Fruit fly (Drosophila melanogaster) whole organism, embryonic: ENCODE data around the gene CG11382.

Source experiments
- Ada2b ChIP-seq: fragments of 200-800 bp; sonication (Bioruptor generic); IDR thresholded peaks from 2 replicates; pipeline ENCODE4 v1.3.6; 2022; ENCODE audit warnings: missing biosample characterization, missing genetic modification characterization
- Adf1 ChIP-seq: fragments of 200-800 bp; sonication (Bioruptor generic); IDR thresholded peaks from 2 replicates; pipeline ENCODE4 v1.3.6; 2022; ENCODE audit warnings: missing biosample characterization, missing genetic modification characterization
- Blimp-1 ChIP-seq: fragments of 200-800 bp; sonication (Bioruptor generic); optimal IDR thresholded peaks from 3 replicates; lab custom pipeline; 2018; ENCODE audit warnings: missing biosample characterization, missing genetic modification characterization, mild to moderate bottlenecking, moderate library complexity, missing genetic modification reagents
- BtbVII ChIP-seq: fragments of 200-800 bp; sonication (Bioruptor generic); optimal IDR thresholded peaks from 3 replicates; lab custom pipeline; 2017; ENCODE audit warnings: missing biosample characterization, mild to moderate bottlenecking, missing genetic modification characterization
- CG12299 ChIP-seq: fragments of 200-800 bp; sonication (Bioruptor generic); optimal IDR thresholded peaks from 2 replicates; lab custom pipeline; 2018; ENCODE audit warnings: missing biosample characterization, mild to moderate bottlenecking, missing genetic modification characterization
- CG14667 ChIP-seq: fragments of 200-800 bp; sonication (Bioruptor generic); IDR thresholded peaks from 2 replicates; pipeline ENCODE4 v1.3.6; 2022; ENCODE audit warnings: missing biosample characterization, missing genetic modification characterization
- CG1647 ChIP-seq: fragments of 200-800 bp; sonication (Bioruptor generic); optimal IDR thresholded peaks from 3 replicates; lab custom pipeline; 2016; ENCODE audit warnings: missing biosample characterization, missing genetic modification characterization
- CG1792 ChIP-seq: fragments of 200-800 bp; sonication (Bioruptor generic); optimal IDR thresholded peaks from 2 replicates; lab custom pipeline; 2016; ENCODE audit warnings: missing biosample characterization, missing genetic modification characterization
- CG1832 ChIP-seq: fragments of 200-800 bp; sonication (Bioruptor generic); optimal IDR thresholded peaks from 2 replicates; lab custom pipeline; 2017; ENCODE audit warnings: missing biosample characterization, mild to moderate bottlenecking, missing genetic modification characterization, inconsistent platforms
- CG18619 ChIP-seq: fragments of 200-800 bp; sonication (Bioruptor generic); optimal IDR thresholded peaks from 3 replicates; lab custom pipeline; 2017; ENCODE audit warnings: missing biosample characterization, mild to moderate bottlenecking, missing genetic modification characterization
- CG2712 ChIP-seq: fragments of 200-800 bp; optimal IDR thresholded peaks from 3 replicates; lab custom pipeline; 2019; ENCODE audit warnings: missing biosample characterization, mild to moderate bottlenecking, missing genetic modification characterization, moderate library complexity
- CG31224 ChIP-seq: fragments of 200-800 bp; sonication (Bioruptor generic); IDR thresholded peaks from 2 replicates; pipeline ENCODE4 v1.3.6; 2022; ENCODE audit warnings: missing biosample characterization, missing genetic modification characterization
- CG31441 ChIP-seq: fragments of 200-800 bp; sonication (Bioruptor generic); IDR thresholded peaks from 2 replicates; pipeline ENCODE4 v1.3.6; 2022; ENCODE audit warnings: missing biosample characterization, missing genetic modification characterization
- CG3838 ChIP-seq: fragments of 200-800 bp; sonication (Bioruptor generic); optimal IDR thresholded peaks from 3 replicates; lab custom pipeline; 2016; ENCODE audit warnings: missing biosample characterization, missing genetic modification characterization
- CG3847 ChIP-seq: fragments of 200-800 bp; sonication (Bioruptor generic); IDR thresholded peaks from 2 replicates; pipeline ENCODE4 v1.3.6; 2022; ENCODE audit warnings: missing biosample characterization, missing genetic modification characterization
- CG43689 ChIP-seq: fragments of 200-800 bp; sonication (Bioruptor generic); IDR thresholded peaks from 2 replicates; pipeline ENCODE4 v1.3.6; 2022; ENCODE audit warnings: missing biosample characterization, missing genetic modification characterization
- CG4617 ChIP-seq: fragments of 200-800 bp; sonication (Bioruptor generic); optimal IDR thresholded peaks from 3 replicates; lab custom pipeline; 2016; ENCODE audit warnings: missing biosample characterization, missing genetic modification characterization, borderline replicate concordance
- CG4730 ChIP-seq: fragments of 200-800 bp; sonication (Bioruptor generic); IDR thresholded peaks from 2 replicates; pipeline ENCODE4 v1.3.6; 2022; ENCODE audit warnings: missing biosample characterization, missing genetic modification characterization
- CG6854 ChIP-seq: fragments of 200-800 bp; sonication (Bioruptor generic); optimal IDR thresholded peaks from 3 replicates; lab custom pipeline; 2017; ENCODE audit warnings: missing biosample characterization, mild to moderate bottlenecking, missing genetic modification characterization
- Doc2 ChIP-seq: fragments of 200-800 bp; sonication (Bioruptor generic); IDR thresholded peaks from 2 replicates; pipeline ENCODE4 v1.3.6; 2022; ENCODE audit warnings: missing biosample characterization, missing genetic modification characterization
- E2f2 ChIP-seq: fragments of 200-800 bp; sonication (Bioruptor generic); IDR thresholded peaks from 2 replicates; pipeline ENCODE4 v1.3.6; 2022; ENCODE audit warnings: missing biosample characterization, missing genetic modification characterization
- Fer2 ChIP-seq: fragments of 200-800 bp; sonication (Bioruptor generic); optimal IDR thresholded peaks from 2 replicates; lab custom pipeline; 2018; ENCODE audit warnings: missing biosample characterization, mild to moderate bottlenecking, missing genetic modification characterization, moderate library complexity
- H2.0 ChIP-seq: fragments of 200-800 bp; sonication (Bioruptor generic); IDR thresholded peaks from 2 replicates; pipeline ENCODE4 v1.3.6; 2022; ENCODE audit warnings: missing biosample characterization, missing genetic modification characterization
- HLH3B ChIP-seq: fragments of 200-800 bp; sonication (Bioruptor generic); IDR thresholded peaks from 2 replicates; pipeline ENCODE4 v1.3.6; 2022; ENCODE audit warnings: missing biosample characterization, missing genetic modification characterization
- Hsf ChIP-seq: fragments of 200-800 bp; sonication (Bioruptor generic); optimal IDR thresholded peaks from 3 replicates; lab custom pipeline; 2016; ENCODE audit warnings: missing biosample characterization, missing genetic modification characterization
- Kr ChIP-seq: fragments of 200-800 bp; sonication (Bioruptor generic); optimal IDR thresholded peaks from 2 replicates; lab custom pipeline; 2017; ENCODE audit warnings: missing biosample characterization, mild to moderate bottlenecking, missing genetic modification characterization
- Med ChIP-seq: fragments of 200-800 bp; sonication (Bioruptor generic); peaks from one replicate; lab custom pipeline; 2016; ENCODE audit warnings: missing biosample characterization, missing genetic modification characterization, mild to moderate bottlenecking, inconsistent platforms, moderate library complexity
- Ptx1 ChIP-seq: fragments of 200-800 bp; sonication (Bioruptor generic); IDR thresholded peaks from 2 replicates; pipeline ENCODE4 v1.3.6; 2022; ENCODE audit warnings: missing biosample characterization, missing genetic modification characterization
- Ssrp ChIP-seq: fragments of 200-800 bp; sonication (Bioruptor generic); optimal IDR thresholded peaks from 2 replicates; lab custom pipeline; 2018; ENCODE audit warnings: missing biosample characterization, mild to moderate bottlenecking, missing genetic modification characterization, moderate library complexity
- Taf1 ChIP-seq: fragments of 200-800 bp; sonication (Bioruptor generic); IDR thresholded peaks from 2 replicates; pipeline ENCODE4 v1.3.6; 2022; ENCODE audit warnings: missing biosample characterization, missing genetic modification characterization
- Tbp ChIP-seq: fragments of >200 bp; optimal IDR thresholded peaks from 2 replicates; lab custom pipeline; 2018; ENCODE audit warnings: missing biosample characterization, missing genetic modification characterization
- ase ChIP-seq: fragments of 200-800 bp; sonication (Bioruptor generic); IDR thresholded peaks from 3 replicates; pipeline ENCODE4 v1.3.6; 2022; ENCODE audit warnings: missing biosample characterization, missing genetic modification characterization
- cas ChIP-seq: fragments of 200-800 bp; sonication (Bioruptor generic); IDR thresholded peaks from 2 replicates; pipeline ENCODE4 v1.3.6; 2022; ENCODE audit warnings: missing biosample characterization, missing genetic modification characterization
- cwo ChIP-seq: fragments of 200-800 bp; sonication (Bioruptor generic); optimal IDR thresholded peaks from 3 replicates; lab custom pipeline; 2017; ENCODE audit warnings: missing biosample characterization, missing genetic modification characterization, mild to moderate bottlenecking, moderate library complexity, missing genetic modification reagents
- fru ChIP-seq: fragments of >200 bp; optimal IDR thresholded peaks from 2 replicates; lab custom pipeline; 2017
- gro ChIP-seq: fragments of 200-800 bp; sonication (Bioruptor generic); optimal IDR thresholded peaks from 2 replicates; lab custom pipeline; 2016; ENCODE audit warnings: missing biosample characterization, missing genetic modification characterization
- ind ChIP-seq: fragments of 200-800 bp; sonication (Bioruptor generic); optimal IDR thresholded peaks from 3 replicates; lab custom pipeline; 2016; ENCODE audit warnings: missing biosample characterization, missing genetic modification characterization
- prd ChIP-seq, 3 experiments: fragments of >200 bp in 2 of 3; fragments of 200-800 bp in 1 of 3; sonication (Bioruptor generic) in 1 of 3; optimal IDR thresholded peaks in 2 of 3; IDR thresholded peaks in 1 of 3; 2 replicates in 2 of 3; 3 replicates in 1 of 3; pipeline versions ENCODE4 v1.3.6 to Lab custom; 2017 to 2022; ENCODE audit warnings: missing biosample characterization in 1 of 3, missing genetic modification characterization in 1 of 3
- rib ChIP-seq: fragments of 200-800 bp; sonication (Bioruptor generic); IDR thresholded peaks from 2 replicates; pipeline ENCODE4 v1.3.6; 2022; ENCODE audit warnings: missing biosample characterization, missing genetic modification characterization
- salm ChIP-seq: fragments of 200-800 bp; sonication (Bioruptor generic); optimal IDR thresholded peaks from 2 replicates; lab custom pipeline; 2018; ENCODE audit warnings: missing biosample characterization, mild to moderate bottlenecking, missing genetic modification characterization
- schlank ChIP-seq: fragments of 200-800 bp; sonication (Bioruptor generic); optimal IDR thresholded peaks from 2 replicates; lab custom pipeline; 2018; ENCODE audit warnings: missing biosample characterization, mild to moderate bottlenecking, missing genetic modification characterization
- sd ChIP-seq: fragments of 200-800 bp; sonication (Bioruptor generic); optimal IDR thresholded peaks from 3 replicates; lab custom pipeline; 2018; ENCODE audit warnings: missing biosample characterization, mild to moderate bottlenecking, missing genetic modification characterization, moderate library complexity
- sim ChIP-seq: fragments of 200-800 bp; sonication (Bioruptor generic); IDR thresholded peaks from 2 replicates; pipeline ENCODE4 v1.3.6; 2022; ENCODE audit warnings: missing biosample characterization, missing genetic modification characterization
- tap ChIP-seq: fragments of 200-800 bp; optimal IDR thresholded peaks from 3 replicates; lab custom pipeline; 2019; ENCODE audit warnings: missing biosample characterization, mild to moderate bottlenecking, missing genetic modification characterization, moderate library complexity
- tgo ChIP-seq: fragments of 200-800 bp; sonication (Bioruptor generic); IDR thresholded peaks from 3 replicates; pipeline ENCODE4 v1.3.6; 2022; ENCODE audit warnings: missing biosample characterization, missing genetic modification characterization
- tna ChIP-seq: fragments of 200-800 bp; sonication (Bioruptor generic); IDR thresholded peaks from 2 replicates; pipeline ENCODE4 v1.3.6; 2022; ENCODE audit warnings: missing biosample characterization, missing genetic modification characterization; ENCODE audit not compliant: partially characterized antibody
- unpg ChIP-seq: fragments of 200-800 bp; sonication (Bioruptor generic); optimal IDR thresholded peaks from 3 replicates; lab custom pipeline; 2018; ENCODE audit warnings: missing biosample characterization, mild to moderate bottlenecking, missing genetic modification characterization, moderate library complexity
- vvl ChIP-seq: fragments of 200-800 bp; sonication (Bioruptor generic); IDR thresholded peaks from 2 replicates; pipeline ENCODE4 v1.3.6; 2022; ENCODE audit warnings: missing biosample characterization, missing genetic modification characterization
- wdn ChIP-seq: fragments of 200-800 bp; sonication (Bioruptor generic); IDR thresholded peaks from 2 replicates; pipeline ENCODE4 v1.3.6; 2022; ENCODE audit warnings: missing biosample characterization, missing genetic modification characterization
- wor ChIP-seq: fragments of 200-800 bp; sonication (Bioruptor generic); IDR thresholded peaks from 2 replicates; pipeline ENCODE4 v1.3.6; 2022; ENCODE audit warnings: missing biosample characterization, missing genetic modification characterization
- zen ChIP-seq: fragments of 200-800 bp; sonication (Bioruptor generic); optimal IDR thresholded peaks from 3 replicates; lab custom pipeline; 2018; ENCODE audit warnings: missing biosample characterization, mild to moderate bottlenecking, missing genetic modification characterization, moderate library complexity
- zf30C ChIP-seq: fragments of 200-800 bp; sonication (Bioruptor generic); optimal IDR thresholded peaks from 3 replicates; lab custom pipeline; 2018; ENCODE audit warnings: missing biosample characterization, mild to moderate bottlenecking, missing genetic modification characterization
- zfh1 ChIP-seq: fragments of 200-800 bp; sonication (Bioruptor generic); IDR thresholded peaks from 3 replicates; pipeline ENCODE4 v1.3.6; 2022; ENCODE audit warnings: missing biosample characterization, missing genetic modification characterization

CG11382 gene

dm6 chrX:1229098-1229497, 19.3 kb downstream of the CG11382 start (continued):
- no peak for TF ChIP-seq schlank (tag; lab: Kevin White, UChicago)
- peak; percentile 16 for TF ChIP-seq Ssrp (tag; lab: Kevin White, UChicago)
- no peak for TF ChIP-seq wor (GFP tag; lab: Robert Waterston, UW)
- no peak for TF ChIP-seq zen (tag; lab: Kevin White, UChicago)
- TF ChIP-seq Hsf (GFP tag; lab: Kevin White, UChicago): no peak
- TF ChIP-seq CG1792: no peak
- TF ChIP-seq CG4617: no peak
- no peak for TF ChIP-seq salm (tag; lab: Kevin White, UChicago)
- TF ChIP-seq tna (GFP tag; lab: Robert Waterston, UW): no peak
- no peak for TF ChIP-seq sim (GFP tag; lab: Robert Waterston, UW)
- TF ChIP-seq cas: no peak
- no peak for TF ChIP-seq CG12299
- no peak for TF ChIP-seq ind (GFP tag; lab: Kevin White, UChicago)
- no peak for TF ChIP-seq CG3838 (GFP tag; lab: Kevin White, UChicago)
- 0 out of 2 replicates have a peak, but pooled peaks have one; percentile 22 for TF ChIP-seq Ptx1
- TF ChIP-seq rib (GFP tag; lab: Robert Waterston, UW): no peak
- TF ChIP-seq Doc2 (GFP tag; lab: Robert Waterston, UW): no peak
- no peak for TF ChIP-seq fru (lab: Kevin White, UChicago)
- TF ChIP-seq tgo (GFP tag; lab: Robert Waterston, UW): no peak
- TF ChIP-seq prd (optimal IDR thresholded peaks at IDR 0.05; lab: Kevin White, UChicago): no peak
- TF ChIP-seq prd (GFP tag; IDR thresholded peaks at IDR 0.05; lab: Robert Waterston, UW): peak; percentile 18; the same call in 1 of the 3 replicates
- TF ChIP-seq CG4730 (GFP tag; lab: Robert Waterston, UW): no peak
- TF ChIP-seq CG31224 (GFP tag; lab: Robert Waterston, UW): no peak
- no peak for TF ChIP-seq Fer2
- no peak for TF ChIP-seq E2f2 (GFP tag; lab: Robert Waterston, UW)
- TF ChIP-seq, all 482 proteins: peak for 21

dm6 chrX:1229567-1229966, 19.8 kb downstream of the CG11382 start:
- TF ChIP-seq CG31441 (GFP tag; lab: Robert Waterston, UW): no peak
- TF ChIP-seq tap (tag; lab: Kevin White, UChicago): no peak
- peak; percentile 35 for TF ChIP-seq sd (tag; lab: Kevin White, UChicago)
- no peak for TF ChIP-seq zf30C (GFP tag; lab: Kevin White, UChicago)
- no peak for TF ChIP-seq Blimp-1
- TF ChIP-seq tna (GFP tag; lab: Robert Waterston, UW): 0 out of 2 replicates have a peak, but pooled peaks have one; percentile 17
- TF ChIP-seq CG1647 (GFP tag; lab: Kevin White, UChicago): no peak
- TF ChIP-seq H2.0 (GFP tag; lab: Robert Waterston, UW): no peak
- no peak for TF ChIP-seq CG1832 (GFP tag; lab: Kevin White, UChicago)
- TF ChIP-seq Ada2b (GFP tag; lab: Robert Waterston, UW): no peak
- TF ChIP-seq CG6854 (GFP tag; lab: Kevin White, UChicago): no peak
- TF ChIP-seq CG18619 (GFP tag; lab: Kevin White, UChicago): no peak
- TF ChIP-seq ase (GFP tag; lab: Robert Waterston, UW): no peak
- TF ChIP-seq vvl (GFP tag; lab: Robert Waterston, UW): peak; percentile 56; the same call in 1 of the 2 replicates
- TF ChIP-seq wdn (GFP tag; lab: Robert Waterston, UW): no peak
- TF ChIP-seq cwo (GFP tag; lab: Kevin White, UChicago): peak; percentile 69
- no peak for TF ChIP-seq unpg (GFP tag; lab: Kevin White, UChicago)
- TF ChIP-seq Adf1: no peak
- no peak for TF ChIP-seq Tbp
- TF ChIP-seq Kr (GFP tag; lab: Kevin White, UChicago): no peak
- no peak for TF ChIP-seq CG14667 (GFP tag; lab: Robert Waterston, UW)
- no peak for TF ChIP-seq zfh1
- TF ChIP-seq Med (GFP tag; lab: Kevin White, UChicago): peak; percentile 8
- no peak for TF ChIP-seq gro (GFP tag; lab: Kevin White, UChicago)
- no peak for TF ChIP-seq CG3847 (GFP tag; lab: Robert Waterston, UW)
- no peak for TF ChIP-seq BtbVII (GFP tag; lab: Kevin White, UChicago)
- TF ChIP-seq Taf1 (GFP tag; lab: Robert Waterston, UW): no peak
- no peak for TF ChIP-seq HLH3B (GFP tag; lab: Robert Waterston, UW)
- no peak for TF ChIP-seq CG43689
- TF ChIP-seq CG2712 (tag; lab: Kevin White, UChicago): no peak
